Worm (Caenorhabditis elegans) whole organism, dauer: ENCODE measurements around the gene Y49E10.25.

ENCODE experiments used
- unc-62 ChIP-seq: sonication (generic microtip); optimal IDR thresholded peaks from 2 replicates; lab custom pipeline; 2017; ENCODE audit warnings: missing biosample characterization, missing genetic modification reagents, missing genetic modification characterization

The Y49E10.25 gene

DNA sequence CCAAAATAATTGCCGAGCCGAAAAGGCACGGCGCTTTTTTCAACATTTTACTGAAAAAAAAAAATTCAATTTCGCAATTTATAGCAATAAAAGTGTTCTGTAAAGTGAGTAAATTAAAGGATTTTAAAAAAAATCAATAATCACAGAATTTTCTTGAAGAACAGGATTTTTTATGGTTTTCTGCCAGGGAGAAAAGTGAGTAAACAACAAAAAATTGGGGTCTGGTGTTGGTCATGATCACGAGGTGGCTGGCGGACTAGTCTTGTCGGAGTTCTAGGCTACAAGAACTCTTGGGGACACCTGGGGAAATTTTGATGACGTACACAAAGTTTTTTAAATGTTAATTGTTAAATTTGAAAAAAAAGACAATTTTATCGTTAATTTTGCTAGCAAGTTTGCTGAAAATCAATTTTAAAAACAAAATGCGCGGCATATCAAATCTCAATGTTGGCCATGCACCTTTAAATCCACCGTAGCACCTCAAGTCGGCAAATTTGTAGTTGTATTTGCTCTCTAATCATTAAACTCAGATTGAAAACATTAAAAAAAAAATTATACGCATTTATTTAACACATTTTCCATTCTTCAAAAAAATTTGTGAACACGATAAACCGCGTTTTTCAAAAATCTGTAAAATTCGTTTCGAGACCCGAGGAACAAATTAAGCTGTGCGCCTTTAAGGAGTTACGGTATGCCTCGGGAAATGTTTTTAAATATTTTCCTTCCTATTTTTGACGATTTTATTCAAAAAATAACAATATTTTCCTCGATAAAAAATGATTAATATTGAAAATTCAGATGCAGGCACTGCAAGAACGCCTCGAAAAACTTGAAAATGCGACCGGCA, 34.9 kb downstream of the Y49E10.25 start, which contains the start of the genes scav-3 and Y49E10.21:
Gene scav-3, minus strand, starts transcription at position 50 of the 847 bp plus-strand sequence.
Gene Y49E10.21, plus strand, starts transcription at position 797 of the 847 bp plus-strand sequence.
- no peak for TF ChIP-seq unc-62 (GFP tag; lab: Kevin White, UChicago)

ce11 chrIII:12455651-12456420, 36.0 kb downstream of the Y49E10.25 start:
- no peak for TF ChIP-seq unc-62 (GFP tag; lab: Kevin White, UChicago)

DNA sequence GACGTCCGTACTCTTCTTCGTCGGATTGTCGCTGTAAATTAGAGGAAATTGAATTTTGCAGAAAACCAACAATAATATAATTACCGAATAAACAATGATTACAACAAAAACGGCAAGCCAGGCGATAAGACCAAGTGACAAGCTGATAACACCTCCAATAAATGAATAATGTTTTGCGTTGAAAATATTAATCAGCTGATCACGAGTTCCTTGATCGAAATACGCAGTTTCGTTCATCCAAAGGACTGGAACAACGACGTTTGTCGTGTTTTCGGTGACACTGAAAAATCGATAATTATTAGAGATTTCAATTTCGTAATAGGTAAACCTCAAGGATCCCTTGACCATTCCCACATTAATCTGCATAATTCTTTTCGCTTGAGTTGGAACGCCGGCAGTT, 38.1 kb downstream of the Y49E10.25 start:
- TF ChIP-seq unc-62 (GFP tag; lab: Kevin White, UChicago): no peak

DNA sequence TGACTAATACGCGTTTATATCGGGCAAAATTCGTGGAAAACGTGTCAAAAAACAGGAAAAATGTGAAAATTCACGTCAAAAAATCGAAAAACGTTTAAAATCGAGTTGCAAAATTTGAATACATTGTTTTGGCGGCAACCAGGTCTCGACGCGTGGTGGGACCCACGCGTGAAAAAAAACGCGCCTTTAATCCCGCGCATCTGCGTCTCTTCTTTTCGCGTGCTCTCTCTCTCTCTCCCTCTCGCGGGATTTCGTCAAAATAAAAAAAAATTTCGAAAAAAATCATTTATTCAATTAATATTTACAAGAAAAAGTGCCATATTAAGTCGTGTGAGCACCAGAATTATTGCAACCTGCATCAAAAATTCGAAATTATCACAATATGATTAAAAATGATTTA, 38.6 kb downstream of the Y49E10.25 start, which contains the start of gene ani-1:
Gene ani-1, minus strand, starts transcription at position 61 of the 400 bp plus-strand sequence.
- TF ChIP-seq unc-62 (GFP tag; lab: Kevin White, UChicago): no peak

DNA sequence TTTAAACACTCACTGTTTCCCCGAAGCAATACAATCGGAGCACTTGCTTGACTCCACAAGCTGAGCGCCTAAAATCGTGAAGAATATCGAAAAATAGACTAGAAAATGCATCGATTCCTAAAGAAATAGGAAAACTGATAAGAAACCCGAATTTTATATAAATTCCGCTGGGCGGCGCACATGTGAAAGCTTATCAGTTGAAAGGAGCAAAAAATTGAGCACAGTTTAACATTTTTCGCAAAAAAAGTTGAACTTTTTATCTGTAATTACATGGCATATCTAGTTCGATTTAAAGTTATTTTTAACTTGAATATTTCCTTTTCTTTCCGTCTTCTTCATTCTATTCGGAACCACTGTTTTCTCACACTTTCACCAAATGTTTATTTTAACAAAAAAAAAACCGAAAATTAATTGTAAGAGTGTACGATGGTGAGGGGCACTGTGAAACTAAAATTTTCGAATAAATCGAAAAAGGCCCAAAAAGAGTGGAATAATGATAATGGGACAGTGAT, 45.8 kb downstream of the Y49E10.25 start, which contains the start of gene Y49E10.18:
Gene Y49E10.18, minus strand, starts transcription at position 116 of the 512 bp plus-strand sequence.
- no peak for TF ChIP-seq unc-62 (GFP tag; lab: Kevin White, UChicago)

DNA sequence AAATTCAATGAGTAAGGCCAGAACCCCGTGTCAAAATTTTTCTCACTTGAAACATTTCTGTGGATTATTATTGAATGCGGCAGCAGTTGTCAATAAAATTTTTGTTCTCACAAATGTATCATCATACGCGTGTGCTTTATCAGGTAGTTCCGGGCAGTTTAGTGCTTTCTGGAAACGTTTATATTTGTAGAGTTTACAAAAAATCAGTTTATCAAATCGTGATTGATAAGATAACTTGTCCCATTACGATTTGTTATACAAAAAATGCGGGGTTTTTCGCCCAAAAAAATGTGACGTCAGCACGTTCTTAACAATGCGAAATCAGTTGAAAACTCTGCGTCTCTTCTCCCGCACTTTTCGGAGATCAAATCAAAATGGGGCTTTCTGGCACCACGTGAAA, 46.7 kb downstream of the Y49E10.25 start:
- no peak for TF ChIP-seq unc-62 (GFP tag; lab: Kevin White, UChicago)

ce11 chrIII:12443880-12444279, 48.0 kb downstream of the Y49E10.25 start:
- no peak for TF ChIP-seq unc-62 (GFP tag; lab: Kevin White, UChicago)

ce11 chrIII:12439056-12439455, 52.8 kb downstream of the Y49E10.25 start:
- TF ChIP-seq unc-62 (GFP tag; lab: Kevin White, UChicago): no peak
